Worm (Caenorhabditis elegans) whole organism, midembryonic: ENCODE data around the gene tub-1.

Experiments
- cog-1 ChIP-seq: sonication (generic microtip); optimal IDR thresholded peaks from 2 replicates; lab custom pipeline; 2016; ENCODE audit warnings: missing genetic modification characterization, missing compliant biosample characterization
- flt-1 ChIP-seq: fragments of 200-800 bp; sonication (Bioruptor generic); IDR thresholded peaks from 2 replicates; pipeline ENCODE4 v1.3.6; 2022; ENCODE audit warnings: missing genetic modification characterization, missing compliant biosample characterization
- klf-2 ChIP-seq: fragments of 200-800 bp; sonication (Bioruptor generic); conservative IDR thresholded peaks from 2 replicates; pipeline ENCODE4 v1.3.6; 2022; ENCODE audit warnings: missing genetic modification reagents, missing genetic modification characterization, missing compliant biosample characterization
- med-1 ChIP-seq: sonication (generic microtip); optimal IDR thresholded peaks from 2 replicates; lab custom pipeline; 2017; ENCODE audit warnings: missing genetic modification characterization, mild to moderate bottlenecking, missing compliant biosample characterization, antibody characterized with exemption, missing genetic modification reagents; ENCODE audit not compliant: insufficient read depth
- ref-1 ChIP-seq: fragments of 200-800 bp; sonication (Bioruptor generic); conservative IDR thresholded peaks from 2 replicates; pipeline ENCODE4 v1.3.6; 2022; ENCODE audit warnings: missing genetic modification reagents, missing genetic modification characterization, missing compliant biosample characterization
- tab-1 ChIP-seq: fragments of 200-800 bp; sonication (Bioruptor generic); IDR thresholded peaks from 2 replicates; pipeline ENCODE4 v1.3.6; 2022; ENCODE audit warnings: missing genetic modification characterization, missing compliant biosample characterization
- ztf-23 ChIP-seq: fragments of 200-800 bp; sonication (Bioruptor generic); IDR thresholded peaks from 2 replicates; pipeline ENCODE4 v1.3.6; 2022; ENCODE audit warnings: missing genetic modification reagents, missing genetic modification characterization, missing compliant biosample characterization
- ztf-29 ChIP-seq: fragments of 200-800 bp; sonication (Bioruptor generic); IDR thresholded peaks from 2 replicates; pipeline ENCODE4 v1.3.6; 2022; ENCODE audit warnings: missing genetic modification reagents, missing genetic modification characterization, missing compliant biosample characterization

DNA sequence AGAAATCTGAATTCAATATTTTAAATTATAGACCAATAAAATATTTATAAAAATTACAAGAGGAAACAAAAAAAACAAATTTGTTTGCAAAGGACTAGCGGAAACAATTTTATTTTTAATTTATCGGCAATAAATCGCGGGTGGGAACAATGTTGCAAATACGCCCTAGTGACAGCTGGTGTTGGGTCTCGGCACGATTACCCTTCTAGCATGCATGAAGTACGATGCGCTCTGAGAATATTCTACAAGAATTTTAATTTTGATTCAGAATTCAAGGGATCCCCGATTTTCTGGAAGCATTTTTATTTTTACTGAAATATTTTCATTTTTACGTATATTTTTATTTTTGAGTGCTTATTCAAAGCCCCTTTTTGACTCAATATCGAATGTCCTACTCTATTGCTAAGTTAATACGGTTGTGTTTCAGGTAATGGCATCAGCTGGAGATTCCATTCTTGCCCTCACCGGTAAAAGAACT is 28.3 kb upstream of the tub-1 start, which contains the start of the genes mig-5 and cct-1:
- no peak for TF ChIP-seq ztf-29
- TF ChIP-seq flt-1, result peak; percentile 71
- peak; percentile 84 for TF ChIP-seq cog-1
- TF ChIP-seq klf-2 (GFP tag; lab: Robert Waterston, UW), result no peak
- no peak; the same call in 1 of the 2 replicates for TF ChIP-seq ztf-23 (GFP tag; lab: Robert Waterston, UW)
- TF ChIP-seq med-1, result no peak
- no peak for TF ChIP-seq ref-1
- no peak for TF ChIP-seq tab-1 (GFP tag; lab: Robert Waterston, UW)
